In genomic region chr3R:15934952-15935351, dm6 we compare ENCODE assay signal across 5 fruit fly cellular contexts.
TF ChIP-seq lines count a peak whose summit lies in the region.

Gene Sap47 (plus strand): TSS chr3R:15935100.

- no peak for TF ChIP-seq CTCF in whole organism, embryonic (GFP tag; optimal IDR thresholded peaks at IDR 0.05; lab: Kevin White, UChicago)

TF ChIP-seq in whole organism, adult, 20 proteins besides CTCF, POLR2A, EP300 and RAD21 (continues in another document):
- TF ChIP-seq CG7101 (tag; optimal IDR thresholded peaks at IDR 0.05; lab: Kevin White, UChicago) (no peak), CG12768 (GFP tag; optimal IDR thresholded peaks at IDR 0.05; lab: Kevin White, UChicago) (peak; percentile 25), Clk (GFP tag; optimal IDR thresholded peaks at IDR 0.05; lab: Kevin White, UChicago) (no peak), Mnt (GFP tag; optimal IDR thresholded peaks at IDR 0.05; lab: Kevin White, UChicago) (peak; percentile 44), cnc (optimal IDR thresholded peaks at IDR 0.05; lab: Kevin White, UChicago) (no peak), tj (GFP tag; optimal IDR thresholded peaks at IDR 0.05; lab: Kevin White, UChicago) (peak; percentile 15), CG5204 (GFP tag; optimal IDR thresholded peaks at IDR 0.05; lab: Kevin White, UChicago) (no peak), kay (GFP tag; lab: Kevin White, UChicago; ENCODE audit: borderline replicate concordance) (no peak), CG14711 (tag; optimal IDR thresholded peaks at IDR 0.05; lab: Kevin White, UChicago) (no peak), ovo (GFP tag; optimal IDR thresholded peaks at IDR 0.05; lab: Kevin White, UChicago) (no peak), bab1 (GFP tag; optimal IDR thresholded peaks at IDR 0.05; lab: Kevin White, UChicago) (peak; percentile 74), CG11617 (GFP tag; optimal IDR thresholded peaks at IDR 0.05; lab: Kevin White, UChicago) (no peak), cic (GFP tag; optimal IDR thresholded peaks at IDR 0.05; lab: Kevin White, UChicago) (peak; percentile 47), Crg-1 (GFP tag; optimal IDR thresholded peaks at IDR 0.05; lab: Kevin White, UChicago) (no peak), CG33017 (tag; optimal IDR thresholded peaks at IDR 0.05; lab: Kevin White, UChicago) (no peak), CG7045 (GFP tag; optimal IDR thresholded peaks at IDR 0.05; lab: Kevin White, UChicago) (no peak), pad (GFP tag; optimal IDR thresholded peaks at IDR 0.05; lab: Kevin White, UChicago) (no peak), Hr96 (GFP tag; optimal IDR thresholded peaks at IDR 0.05; lab: Kevin White, UChicago) (no peak), toe (GFP tag; optimal IDR thresholded peaks at IDR 0.05; lab: Kevin White, UChicago) (no peak)

TF ChIP-seq in whole organism, embryonic, 481 proteins besides CTCF, POLR2A, EP300 and RAD21 (continues in another document):
- TF ChIP-seq HLH3B (GFP tag; IDR thresholded peaks at IDR 0.05; lab: Robert Waterston, UW) (no peak), ato (GFP tag; IDR thresholded peaks at IDR 0.05; lab: Robert Waterston, UW; ENCODE audit: partially characterized antibody) (peak; percentile 80), CG10543 (GFP tag; optimal IDR thresholded peaks at IDR 0.05; lab: Kevin White, UChicago) (peak; percentile 7), Sry-β (GFP tag; optimal IDR thresholded peaks at IDR 0.05; lab: Kevin White, UChicago) (peak; percentile 68), Sin3A (optimal IDR thresholded peaks at IDR 0.05; lab: Kevin White, UChicago) (peak; percentile 38), mirr (GFP tag; optimal IDR thresholded peaks at IDR 0.05; lab: Kevin White, UChicago) (peak; percentile 41), wor (GFP tag; IDR thresholded peaks at IDR 0.05; lab: Robert Waterston, UW) (no peak), pzg (GFP tag; optimal IDR thresholded peaks at IDR 0.05; lab: Kevin White, UChicago) (peak; percentile 80), CG2116 (GFP tag; optimal IDR thresholded peaks at IDR 0.05; lab: Kevin White, UChicago) (peak; percentile 70), CG34224 (GFP tag; IDR thresholded peaks at IDR 0.05; lab: Robert Waterston, UW; ENCODE audit: partially characterized antibody) (peak; percentile 92), unpg (GFP tag; optimal IDR thresholded peaks at IDR 0.05; lab: Kevin White, UChicago) (peak; percentile 2), slbo (GFP tag; IDR thresholded peaks at IDR 0.05; lab: Robert Waterston, UW) (peak; percentile 56), CG11398 (GFP tag; optimal IDR thresholded peaks at IDR 0.05; lab: Kevin White, UChicago) (no peak), CG8944 (GFP tag; optimal IDR thresholded peaks at IDR 0.05; lab: Kevin White, UChicago) (no peak), lbe (GFP tag; optimal IDR thresholded peaks at IDR 0.05; lab: Kevin White, UChicago) (no peak), CG12769 (tag; optimal IDR thresholded peaks at IDR 0.05; lab: Kevin White, UChicago) (peak; percentile 57), CG3995 (GFP tag; optimal IDR thresholded peaks at IDR 0.05; lab: Kevin White, UChicago) (peak; percentile 56), cg (GFP tag; optimal IDR thresholded peaks at IDR 0.05; lab: Kevin White, UChicago) (no peak)

TF ChIP-seq in whole organism, prepupa, 60 proteins besides CTCF, POLR2A, EP300 and RAD21 (continues in another document):
- TF ChIP-seq CG8632 (GFP tag; optimal IDR thresholded peaks at IDR 0.05; lab: Kevin White, UChicago) (no peak), OdsH (GFP tag; optimal IDR thresholded peaks at IDR 0.05; lab: Kevin White, UChicago) (no peak), Eip78C (GFP tag; lab: Kevin White, UChicago) (peak; percentile 38), Ets96B (tag; optimal IDR thresholded peaks at IDR 0.05; lab: Kevin White, UChicago) (no peak), CG1621 (tag; optimal IDR thresholded peaks at IDR 0.05; lab: Kevin White, UChicago) (no peak), fkh (GFP tag; optimal IDR thresholded peaks at IDR 0.05; lab: Kevin White, UChicago) (peak; percentile 71), ss (GFP tag; optimal IDR thresholded peaks at IDR 0.05; lab: Kevin White, UChicago) (no peak), eg (GFP tag; IDR thresholded peaks at IDR 0.05; lab: Robert Waterston, UW) (0 out of 3 replicates have a peak, but pooled peaks have one; percentile 11), CG15336 (GFP tag; IDR thresholded peaks at IDR 0.05; lab: Robert Waterston, UW) (no peak; the same call in 1 of the 2 replicates), CG16779 (tag; optimal IDR thresholded peaks at IDR 0.05; lab: Kevin White, UChicago) (no peak), svp (GFP tag; lab: Kevin White, UChicago) (no peak), CG11294 (GFP tag; IDR thresholded peaks at IDR 0.05; lab: Robert Waterston, UW) (0 out of 2 replicates have a peak, but pooled peaks have one; percentile 17), Blimp-1 (GFP tag; optimal IDR thresholded peaks at IDR 0.05; lab: Kevin White, UChicago) (no peak), topi (GFP tag; optimal IDR thresholded peaks at IDR 0.05; lab: Kevin White, UChicago) (no peak), CG7368 (GFP tag; optimal IDR thresholded peaks at IDR 0.05; lab: Kevin White, UChicago) (no peak), pdm3 (GFP tag; optimal IDR thresholded peaks at IDR 0.05; lab: Kevin White, UChicago) (no peak), Gug (GFP tag; IDR thresholded peaks at IDR 0.05; lab: Robert Waterston, UW) (no peak), CG6163 (GFP tag; IDR thresholded peaks at IDR 0.05; lab: Robert Waterston, UW) (no peak), CG11902 (GFP tag; optimal IDR thresholded peaks at IDR 0.05; lab: Kevin White, UChicago) (no peak), CG6854 (GFP tag; optimal IDR thresholded peaks at IDR 0.05; lab: Kevin White, UChicago) (no peak), dac (GFP tag; optimal IDR thresholded peaks at IDR 0.05; lab: Kevin White, UChicago) (no peak)

TF ChIP-seq in whole organism, pupa, 21 proteins besides CTCF, POLR2A, EP300 and RAD21:
- TF ChIP-seq Ets98B (GFP tag; IDR thresholded peaks at IDR 0.05; lab: Robert Waterston, UW) (no peak), CG4496 (GFP tag; IDR thresholded peaks at IDR 0.05; lab: Robert Waterston, UW) (0 out of 3 replicates have a peak, but pooled peaks have one; percentile 12), CG32121 (GFP tag; IDR thresholded peaks at IDR 0.05; lab: Robert Waterston, UW) (peak; percentile 18; the same call in 1 of the 2 replicates), CG8159 (tag; optimal IDR thresholded peaks at IDR 0.05; lab: Kevin White, UChicago) (no peak)

TF ChIP-seq in whole organism, wandering third instar larva, 38 proteins besides CTCF, POLR2A, EP300 and RAD21:
- TF ChIP-seq Myc (optimal IDR thresholded peaks at IDR 0.05; lab: Kevin White, UChicago) (no peak), Dif (GFP tag; optimal IDR thresholded peaks at IDR 0.05; lab: Kevin White, UChicago; ENCODE audit: partially characterized antibody) (no peak), Hr78 (GFP tag; optimal IDR thresholded peaks at IDR 0.05; lab: Kevin White, UChicago) (no peak), Jra (GFP tag; optimal IDR thresholded peaks at IDR 0.05; lab: Kevin White, UChicago) (no peak), Vsx2 (GFP tag; optimal IDR thresholded peaks at IDR 0.05; lab: Kevin White, UChicago; ENCODE audit: partially characterized antibody) (peak; percentile 55), Dfd (GFP tag; optimal IDR thresholded peaks at IDR 0.05; lab: Kevin White, UChicago) (no peak), Hnf4 (GFP tag; optimal IDR thresholded peaks at IDR 0.05; lab: Kevin White, UChicago) (no peak), sage (GFP tag; optimal IDR thresholded peaks at IDR 0.05; lab: Kevin White, UChicago) (peak; percentile 11), rgr (GFP tag; optimal IDR thresholded peaks at IDR 0.05; lab: Kevin White, UChicago) (peak; percentile 27)
